Worm (Caenorhabditis elegans) whole organism, mixed stage, embryonic: ENCODE data around the gene Y51H7C.3.

Experiments used
- M03D4.4 ChIP-seq: sonication (generic microtip); optimal IDR thresholded peaks from 2 replicates; lab custom pipeline; 2017; ENCODE audit warnings: mild to moderate bottlenecking, missing genetic modification characterization, missing compliant biosample characterization
- bed-3 ChIP-seq: fragments of 200-800 bp; sonication (Bioruptor generic); optimal IDR thresholded peaks from 3 replicates; lab custom pipeline; 2018; ENCODE audit warnings: mild to moderate bottlenecking, missing genetic modification characterization, moderate library complexity, missing compliant biosample characterization
- blmp-1 ChIP-seq: fragments of 150-350 bp; optimal IDR thresholded peaks from 2 replicates; lab custom pipeline; 2014; ENCODE audit warnings: missing biosample characterization, missing genetic modification characterization
- ceh-39 ChIP-seq: fragments of 150-350 bp; optimal IDR thresholded peaks from 2 replicates; lab custom pipeline; 2014; ENCODE audit warnings: missing biosample characterization, missing genetic modification characterization
- ceh-43 ChIP-seq: fragments of 200-800 bp; sonication (Bioruptor generic); optimal IDR thresholded peaks from 2 replicates; lab custom pipeline; 2018; ENCODE audit warnings: mild to moderate bottlenecking, missing genetic modification characterization, moderate library complexity, missing compliant biosample characterization
- ceh-83 ChIP-seq: fragments of 200-800 bp; sonication (Bioruptor generic); optimal IDR thresholded peaks from 2 replicates; lab custom pipeline; 2018; ENCODE audit warnings: mild to moderate bottlenecking, missing genetic modification characterization, missing compliant biosample characterization
- cnd-1 ChIP-seq: fragments of 200-800 bp; sonication (Bioruptor generic); optimal IDR thresholded peaks from 2 replicates; lab custom pipeline; 2018; ENCODE audit warnings: mild to moderate bottlenecking, missing genetic modification characterization, missing compliant biosample characterization
- drap-1 ChIP-seq: fragments of 200-800 bp; sonication (Bioruptor generic); optimal IDR thresholded peaks from 3 replicates; lab custom pipeline; 2018; ENCODE audit warnings: mild to moderate bottlenecking, missing genetic modification characterization, missing compliant biosample characterization
- elt-3 ChIP-seq: fragments of 150-350 bp; optimal IDR thresholded peaks from 2 replicates; lab custom pipeline; 2014; ENCODE audit warnings: missing biosample characterization, missing genetic modification characterization
- flh-1 ChIP-seq: fragments of 200-800 bp; sonication (Bioruptor generic); optimal IDR thresholded peaks from 2 replicates; lab custom pipeline; 2018; ENCODE audit warnings: mild to moderate bottlenecking, missing genetic modification characterization, moderate library complexity, missing compliant biosample characterization
- lin-13 ChIP-seq: fragments of 150-350 bp; optimal IDR thresholded peaks from 2 replicates; lab custom pipeline; 2014; ENCODE audit warnings: missing biosample characterization, missing genetic modification characterization
- lsy-2 ChIP-seq: fragments of 150-350 bp; optimal IDR thresholded peaks from 2 replicates; lab custom pipeline; 2014; ENCODE audit warnings: missing biosample characterization, missing genetic modification characterization
- mab-5 ChIP-seq: fragments of 150-350 bp; optimal IDR thresholded peaks from 2 replicates; lab custom pipeline; 2014; ENCODE audit warnings: missing biosample characterization, missing genetic modification characterization
- mep-1 ChIP-seq: fragments of 150-350 bp; optimal IDR thresholded peaks from 2 replicates; lab custom pipeline; 2017; ENCODE audit warnings: missing biosample characterization, missing genetic modification reagents, missing genetic modification characterization, inconsistent platforms
- mls-2 ChIP-seq: sonication (generic microtip); optimal IDR thresholded peaks from 2 replicates; lab custom pipeline; 2016; ENCODE audit warnings: mild to moderate bottlenecking, missing genetic modification characterization, moderate library complexity, missing compliant biosample characterization
- nhr-12 ChIP-seq: fragments of 150-350 bp; optimal IDR thresholded peaks from 2 replicates; lab custom pipeline; 2014; ENCODE audit warnings: missing biosample characterization, missing genetic modification characterization
- nhr-2 ChIP-seq: fragments of 150-350 bp; optimal IDR thresholded peaks from 2 replicates; lab custom pipeline; 2014; ENCODE audit warnings: missing biosample characterization, missing genetic modification characterization
- nhr-237 ChIP-seq: fragments of 150-350 bp; optimal IDR thresholded peaks from 2 replicates; lab custom pipeline; 2014; ENCODE audit warnings: missing biosample characterization, missing genetic modification characterization
- nhr-28 ChIP-seq: fragments of 150-350 bp; optimal IDR thresholded peaks from 2 replicates; lab custom pipeline; 2014; ENCODE audit warnings: missing biosample characterization, missing genetic modification characterization
- nhr-76 ChIP-seq: sonication (generic microtip); optimal IDR thresholded peaks from 2 replicates; lab custom pipeline; 2017; ENCODE audit warnings: missing biosample characterization, missing genetic modification characterization
- pha-4 ChIP-seq: fragments of 150-350 bp; optimal IDR thresholded peaks from 2 replicates; lab custom pipeline; 2018; ENCODE audit warnings: missing biosample characterization, missing genetic modification reagents, missing genetic modification characterization
- sem-2 ChIP-seq: fragments of 200-800 bp; sonication (Bioruptor generic); optimal IDR thresholded peaks from 2 replicates; lab custom pipeline; 2018; ENCODE audit warnings: mild to moderate bottlenecking, missing genetic modification characterization, missing compliant biosample characterization
- sptf-1 ChIP-seq: sonication (generic microtip); optimal IDR thresholded peaks from 2 replicates; lab custom pipeline; 2017; ENCODE audit warnings: mild to moderate bottlenecking, missing genetic modification characterization, moderate library complexity, missing compliant biosample characterization
- tbx-8 ChIP-seq: fragments of 200-800 bp; sonication (Bioruptor generic); optimal IDR thresholded peaks from 2 replicates; lab custom pipeline; 2018; ENCODE audit warnings: mild to moderate bottlenecking, missing genetic modification characterization, moderate library complexity, missing compliant biosample characterization
- unc-120 ChIP-seq: sonication (generic microtip); optimal IDR thresholded peaks from 2 replicates; lab custom pipeline; 2017; ENCODE audit warnings: missing genetic modification characterization, missing compliant biosample characterization; ENCODE audit not compliant: poor library complexity, severe bottlenecking
- unc-39 ChIP-seq: fragments of 150-350 bp; optimal IDR thresholded peaks from 2 replicates; lab custom pipeline; 2014; ENCODE audit warnings: missing biosample characterization, missing genetic modification characterization
- unc-62 ChIP-seq: fragments of 150-350 bp; optimal IDR thresholded peaks from 2 replicates; lab custom pipeline; 2014; ENCODE audit warnings: missing biosample characterization, missing genetic modification reagents, missing genetic modification characterization
- zip-8 ChIP-seq: fragments of 150-350 bp; optimal IDR thresholded peaks from 2 replicates; lab custom pipeline; 2014; ENCODE audit warnings: missing biosample characterization, missing genetic modification characterization
- ztf-11 ChIP-seq: fragments of 150-350 bp; optimal IDR thresholded peaks from 2 replicates; lab custom pipeline; 2014; ENCODE audit warnings: missing biosample characterization, missing genetic modification characterization

Gene Y51H7C.3

DNA sequence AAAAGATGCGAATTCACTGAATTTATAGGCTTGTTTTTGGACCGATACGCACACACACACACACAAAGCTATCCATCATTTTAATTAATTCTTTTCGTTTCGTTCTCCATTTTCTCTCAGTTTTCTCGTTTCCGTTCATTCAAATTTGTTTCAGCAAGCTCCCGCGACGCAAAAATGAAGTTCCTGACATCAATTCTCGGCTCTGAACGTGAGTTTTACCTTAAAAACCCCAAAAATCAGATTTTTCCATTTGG lies at the start of gene Y51H7C.3:
Gene Y51H7C.3, plus strand, starts transcription at position 155 of the 254 bp plus-strand sequence.
- TF ChIP-seq elt-3 (tag; lab: Kevin White, UChicago) (no peak), unc-62 (GFP tag; lab: Kevin White, UChicago) (no peak), blmp-1 (tag; lab: Kevin White, UChicago) (no peak), nhr-237 (tag; lab: Kevin White, UChicago) (no peak), nhr-28 (tag; lab: Kevin White, UChicago) (no peak), flh-1 (GFP tag; lab: Kevin White, UChicago) (no peak), pha-4 (tag; lab: Kevin White, UChicago) (no peak), ztf-11 (tag; lab: Kevin White, UChicago) (no peak), mep-1 (tag; lab: Kevin White, UChicago) (no peak), mls-2 (tag; lab: Kevin White, UChicago) (no peak), unc-120 (tag; lab: Kevin White, UChicago) (no peak), mab-5 (no peak), ceh-43 (GFP tag; lab: Kevin White, UChicago) (no peak), drap-1 (GFP tag; lab: Kevin White, UChicago) (no peak), cnd-1 (tag; lab: Kevin White, UChicago) (no peak)

ce11 chrII:1397703-1398102 lies 40.6 kb upstream of the Y51H7C.3 start, which contains the start of gene F54D12.8:
Gene F54D12.8 (minus strand): TSS chrII:1398038.
- TF ChIP-seq sptf-1 (tag; lab: Kevin White, UChicago) (no peak), ceh-83 (GFP tag; lab: Kevin White, UChicago) (no peak), M03D4.4 (tag; lab: Kevin White, UChicago) (no peak), nhr-76 (tag; lab: Kevin White, UChicago) (no peak)

DNA sequence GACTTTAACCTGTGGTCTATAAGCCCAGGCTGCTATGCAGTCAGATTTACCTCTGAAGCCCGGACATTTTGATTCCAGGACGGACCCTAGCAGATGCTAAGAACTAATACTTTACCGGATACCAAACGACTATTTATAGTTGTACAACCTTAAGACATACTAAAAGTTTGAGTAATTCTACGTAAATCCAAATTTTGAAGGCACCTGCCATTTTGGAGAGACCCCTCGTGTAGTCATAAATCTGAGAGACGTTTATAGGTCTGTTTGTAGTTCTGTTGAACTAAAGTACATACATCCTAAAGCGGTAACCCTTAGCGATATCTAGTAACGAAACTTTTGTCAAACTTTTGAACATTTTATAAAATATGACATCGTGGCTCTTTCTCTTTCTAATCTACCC lies 39.9 kb upstream of the Y51H7C.3 start, which contains the start of gene F54D12.2:
Gene F54D12.2, plus strand, starts transcription at position 301 of the 400 bp plus-strand sequence.
- TF ChIP-seq blmp-1 (tag; lab: Kevin White, UChicago) (no peak), elt-3 (tag; lab: Kevin White, UChicago) (no peak), ztf-11 (tag; lab: Kevin White, UChicago) (no peak), unc-39 (tag; lab: Kevin White, UChicago) (no peak), nhr-76 (tag; lab: Kevin White, UChicago) (no peak), drap-1 (GFP tag; lab: Kevin White, UChicago) (no peak), unc-62 (GFP tag; lab: Kevin White, UChicago) (no peak), cnd-1 (tag; lab: Kevin White, UChicago) (no peak), nhr-2 (tag; lab: Kevin White, UChicago) (no peak), nhr-28 (tag; lab: Kevin White, UChicago) (no peak), ceh-43 (GFP tag; lab: Kevin White, UChicago) (no peak), mab-5 (no peak), bed-3 (no peak), nhr-12 (tag; lab: Kevin White, UChicago) (no peak), sem-2 (GFP tag; lab: Kevin White, UChicago) (no peak), zip-8 (tag; lab: Kevin White, UChicago) (no peak)

DNA sequence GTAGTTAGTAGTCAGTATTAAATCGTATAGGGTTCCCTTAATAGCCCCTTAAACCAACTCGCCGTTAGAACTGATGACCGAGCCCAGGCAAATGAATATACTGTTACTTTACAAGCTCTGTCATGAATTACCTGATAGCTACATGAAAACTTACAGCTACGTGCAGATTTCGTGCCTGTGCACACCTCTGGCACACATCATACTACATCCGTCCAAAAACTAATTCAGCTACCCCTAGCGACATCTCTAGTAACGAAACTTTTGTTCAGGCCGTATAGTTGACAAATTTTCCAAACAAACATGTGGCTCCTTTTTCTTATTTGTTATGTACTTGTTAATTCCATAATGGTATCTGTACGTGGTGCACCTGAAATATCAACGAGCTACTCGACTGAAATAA lies 38.2 kb upstream of the Y51H7C.3 start, which contains the start of gene F54D12.1:
Gene F54D12.1, plus strand, starts transcription at position 301 of the 400 bp plus-strand sequence.
- no peak for TF ChIP-seq ztf-11 (tag; lab: Kevin White, UChicago)

ce11 chrII:1401474-1401873 lies 36.8 kb upstream of the Y51H7C.3 start, which contains the start of gene Y51H7C.8:
Gene Y51H7C.8 (plus strand): TSS chrII:1401774.
- TF ChIP-seq nhr-28 (tag; lab: Kevin White, UChicago): no peak
- no peak for TF ChIP-seq blmp-1 (tag; lab: Kevin White, UChicago)
- TF ChIP-seq nhr-2 (tag; lab: Kevin White, UChicago): no peak
- no peak for TF ChIP-seq drap-1 (GFP tag; lab: Kevin White, UChicago)
- TF ChIP-seq lsy-2 (tag; lab: Kevin White, UChicago): no peak
- TF ChIP-seq mep-1 (tag; lab: Kevin White, UChicago): no peak
- no peak for TF ChIP-seq cnd-1 (tag; lab: Kevin White, UChicago)
- TF ChIP-seq ztf-11 (tag; lab: Kevin White, UChicago): no peak
- TF ChIP-seq sptf-1 (tag; lab: Kevin White, UChicago): no peak
- TF ChIP-seq, all 35 proteins: peak for 0

DNA sequence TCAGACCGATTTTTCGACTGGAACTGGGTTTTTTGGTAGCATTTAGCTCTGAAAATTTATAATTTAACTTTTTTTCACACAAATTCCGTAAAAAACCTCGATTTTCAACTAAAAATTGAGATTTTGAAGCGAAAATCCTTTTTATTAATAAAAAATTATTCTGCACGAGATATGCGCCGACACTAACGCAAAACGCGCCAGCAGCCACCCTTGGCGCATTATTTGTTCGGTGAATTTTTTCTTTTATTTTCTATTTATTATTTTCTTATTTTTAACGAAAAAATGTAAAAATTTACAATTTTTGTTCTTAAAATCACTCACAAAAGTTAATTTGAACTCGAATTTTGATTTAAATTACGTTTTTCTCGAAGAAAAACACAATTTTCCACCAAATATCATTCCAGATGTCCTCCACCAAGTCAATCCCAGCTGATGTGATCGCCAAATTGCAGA lies 36.1 kb upstream of the Y51H7C.3 start, which contains the start of gene Y51H7C.7:
Gene Y51H7C.7, plus strand, starts transcription at position 403 of the 453 bp plus-strand sequence.
- no peak for TF ChIP-seq mab-5
- no peak for TF ChIP-seq ceh-39 (tag; lab: Kevin White, UChicago)
- peak; percentile 50 for TF ChIP-seq mep-1 (tag; lab: Kevin White, UChicago)
- no peak for TF ChIP-seq tbx-8 (GFP tag; lab: Kevin White, UChicago)
- no peak for TF ChIP-seq unc-62 (GFP tag; lab: Kevin White, UChicago)
- TF ChIP-seq nhr-76 (tag; lab: Kevin White, UChicago): no peak
- TF ChIP-seq lsy-2 (tag; lab: Kevin White, UChicago): no peak
- TF ChIP-seq lin-13 (tag; lab: Kevin White, UChicago): peak; percentile 44
- TF ChIP-seq, all 35 proteins: peak for 2
